Worm (Caenorhabditis elegans) whole organism, L3 larva: ENCODE measurements around the gene mdt-4.
A peak's percentile ranks its signal among the peaks of the same experiment; 100 is the strongest.
"Not testable (repeated sequence)": the region's sequence is repeated elsewhere in the genome, so short reads cannot be mapped to it uniquely, and the experiment has no call there.

ENCODE experiments used
- R02D3.7 ChIP-seq: fragments of 150-350 bp; optimal IDR thresholded peaks from 2 replicates; lab custom pipeline; 2014; ENCODE audit warnings: missing biosample characterization, missing genetic modification characterization
- ZK546.5 ChIP-seq: sonication (generic microtip); optimal IDR thresholded peaks from 2 replicates; lab custom pipeline; 2017; ENCODE audit warnings: missing biosample characterization, missing genetic modification characterization
- aly-2 ChIP-seq: fragments of 150-350 bp; optimal IDR thresholded peaks from 2 replicates; lab custom pipeline; 2014; ENCODE audit warnings: missing biosample characterization, missing genetic modification characterization
- ama-1 ChIP-seq: fragments of 150-350 bp; optimal IDR thresholded peaks from 2 replicates; lab custom pipeline; 2018
- ceh-16 ChIP-seq: sonication (generic microtip); optimal IDR thresholded peaks from 2 replicates; lab custom pipeline; 2017; ENCODE audit warnings: missing biosample characterization, missing genetic modification characterization
- ceh-28 ChIP-seq: fragments of 150-350 bp; optimal IDR thresholded peaks from 2 replicates; lab custom pipeline; 2014; ENCODE audit warnings: missing biosample characterization, missing genetic modification reagents, missing genetic modification characterization
- ceh-82 ChIP-seq: fragments of 150-350 bp; optimal IDR thresholded peaks from 2 replicates; lab custom pipeline; 2014; ENCODE audit warnings: missing biosample characterization, missing genetic modification characterization
- ceh-9 ChIP-seq: sonication (generic microtip); optimal IDR thresholded peaks from 2 replicates; lab custom pipeline; 2018; ENCODE audit warnings: missing biosample characterization, missing genetic modification characterization
- elt-2 ChIP-seq: sonication (generic microtip); optimal IDR thresholded peaks from 2 replicates; lab custom pipeline; 2016; ENCODE audit warnings: missing genetic modification reagents, mild to moderate bottlenecking, missing genetic modification characterization, missing compliant biosample characterization
- elt-3 ChIP-seq, 3 experiments: fragments of 150-350 bp in 1 of 3; sonication (generic microtip) in 2 of 3; optimal IDR thresholded peaks; 2 replicates in 2 of 3; 4 replicates in 1 of 3; lab custom pipeline; 2014 to 2017; ENCODE audit warnings: missing biosample characterization in 3 of 3, missing genetic modification characterization in 3 of 3
- eor-1 ChIP-seq, 2 experiments: fragments of 150-350 bp; optimal IDR thresholded peaks; 2 replicates each; lab custom pipeline; 2014 to 2018; ENCODE audit warnings: missing biosample characterization in 2 of 2, missing genetic modification characterization in 2 of 2
- fkh-2 ChIP-seq: fragments of 150-350 bp; optimal IDR thresholded peaks from 2 replicates; lab custom pipeline; 2014; ENCODE audit warnings: missing biosample characterization, missing genetic modification reagents, missing genetic modification characterization
- fos-1 ChIP-seq: fragments of 150-350 bp; optimal IDR thresholded peaks from 2 replicates; lab custom pipeline; 2014; ENCODE audit warnings: missing biosample characterization, missing genetic modification characterization
- hmg-11 ChIP-seq: sonication (generic microtip); optimal IDR thresholded peaks from 2 replicates; lab custom pipeline; 2016; ENCODE audit warnings: missing genetic modification characterization, missing compliant biosample characterization
- jun-1 ChIP-seq: fragments of 150-350 bp; optimal IDR thresholded peaks from 2 replicates; lab custom pipeline; 2014; ENCODE audit warnings: missing biosample characterization, missing genetic modification reagents, missing genetic modification characterization
- lin-15B ChIP-seq: fragments of 150-350 bp; optimal IDR thresholded peaks from 2 replicates; lab custom pipeline; 2014; ENCODE audit warnings: missing biosample characterization, missing genetic modification characterization
- lin-39 ChIP-seq: fragments of 150-350 bp; optimal IDR thresholded peaks from 2 replicates; lab custom pipeline; 2018; ENCODE audit warnings: missing biosample characterization, missing genetic modification reagents, missing genetic modification characterization
- lsy-12 ChIP-seq: sonication (generic microtip); optimal IDR thresholded peaks from 2 replicates; lab custom pipeline; 2016; ENCODE audit warnings: mild to moderate bottlenecking, missing genetic modification characterization, missing compliant biosample characterization
- mdl-1 ChIP-seq: fragments of 150-350 bp; optimal IDR thresholded peaks from 2 replicates; lab custom pipeline; 2014; ENCODE audit warnings: missing biosample characterization, missing genetic modification characterization
- nfya-1 ChIP-seq: sonication (generic microtip); optimal IDR thresholded peaks from 2 replicates; lab custom pipeline; 2017; ENCODE audit warnings: missing genetic modification characterization, mild to moderate bottlenecking, missing compliant biosample characterization, antibody characterized with exemption, moderate library complexity; ENCODE audit not compliant: insufficient read depth
- nhr-237 ChIP-seq: fragments of 150-350 bp; optimal IDR thresholded peaks from 2 replicates; lab custom pipeline; 2014; ENCODE audit warnings: missing biosample characterization, missing genetic modification characterization
- nhr-25 ChIP-seq: sonication (generic microtip); optimal IDR thresholded peaks from 2 replicates; lab custom pipeline; 2017; ENCODE audit warnings: missing biosample characterization, missing genetic modification characterization
- nhr-28 ChIP-seq: fragments of 150-350 bp; optimal IDR thresholded peaks from 2 replicates; lab custom pipeline; 2014; ENCODE audit warnings: missing biosample characterization, missing genetic modification characterization
- nhr-43 ChIP-seq: sonication (generic microtip); optimal IDR thresholded peaks from 2 replicates; lab custom pipeline; 2016; ENCODE audit warnings: mild to moderate bottlenecking, missing genetic modification characterization, missing compliant biosample characterization; ENCODE audit not compliant: poor library complexity, severe bottlenecking
- pha-4 ChIP-seq: fragments of 150-350 bp; optimal IDR thresholded peaks from 2 replicates; lab custom pipeline; 2014; ENCODE audit warnings: missing biosample characterization, missing genetic modification reagents, missing genetic modification characterization
- pqm-1 ChIP-seq: fragments of 150-350 bp; optimal IDR thresholded peaks from 2 replicates; lab custom pipeline; 2017; ENCODE audit warnings: missing biosample characterization, missing genetic modification characterization, inconsistent platforms
- sea-2 ChIP-seq: fragments of 150-350 bp; sonication (generic microtip); optimal IDR thresholded peaks from 4 replicates; lab custom pipeline; 2014; ENCODE audit warnings: missing biosample characterization, missing genetic modification reagents, missing genetic modification characterization
- skn-1 ChIP-seq: fragments of 150-350 bp; optimal IDR thresholded peaks from 2 replicates; lab custom pipeline; 2014; ENCODE audit warnings: missing biosample characterization, missing genetic modification characterization
- snpc-4 ChIP-seq: fragments of 150-350 bp; optimal IDR thresholded peaks from 2 replicates; lab custom pipeline; 2014; ENCODE audit warnings: missing biosample characterization, missing genetic modification characterization
- tbx-2 ChIP-seq: sonication (generic microtip); optimal IDR thresholded peaks from 2 replicates; lab custom pipeline; 2016; ENCODE audit warnings: mild to moderate bottlenecking, missing genetic modification characterization, missing compliant biosample characterization
- unc-39 ChIP-seq: sonication (generic microtip); optimal IDR thresholded peaks from 4 replicates; lab custom pipeline; 2017; ENCODE audit warnings: missing biosample characterization, missing genetic modification characterization
- unc-62 ChIP-seq: fragments of 150-350 bp; sonication (generic microtip); optimal IDR thresholded peaks from 4 replicates; lab custom pipeline; 2014; ENCODE audit warnings: missing biosample characterization, missing genetic modification reagents, missing genetic modification characterization
- zag-1 ChIP-seq: fragments of 150-350 bp; optimal IDR thresholded peaks from 2 replicates; lab custom pipeline; 2014; ENCODE audit warnings: missing biosample characterization, missing genetic modification characterization

Gene mdt-4

ce11 chrII:4924729-4925128, 19.0 kb downstream of the mdt-4 start:
- TF ChIP-seq nhr-43 (tag; lab: Kevin White, UChicago) (no peak), ZK546.5 (tag; lab: Kevin White, UChicago) (no peak), zag-1 (tag; lab: Kevin White, UChicago) (no peak), nfya-1 (tag; lab: Kevin White, UChicago) (no peak), lin-39 (no peak), jun-1 (tag; lab: Kevin White, UChicago) (no peak), ama-1 (lab: Kevin White, UChicago) (no peak), R02D3.7 (no peak), elt-2 (no peak), snpc-4 (tag; lab: Kevin White, UChicago) (no peak), eor-1 (tag; optimal IDR thresholded peaks at IDR 0.05; lab: Kevin White, UChicago) (no peak), nhr-237 (tag; lab: Kevin White, UChicago) (no peak), fkh-2 (tag; lab: Kevin White, UChicago) (no peak), hmg-11 (tag; lab: Kevin White, UChicago) (no peak)

- TF ChIP-seq eor-1 (tag; optimal IDR thresholded peaks at IDR 0.05; lab: Kevin White, UChicago): no peak
- no peak for TF ChIP-seq ama-1 (lab: Kevin White, UChicago)
- no peak for TF ChIP-seq pha-4 (tag; lab: Kevin White, UChicago)
- no peak for TF ChIP-seq ZK546.5 (tag; lab: Kevin White, UChicago)
- no peak for TF ChIP-seq unc-62 (GFP tag; lab: Kevin White, UChicago)
- TF ChIP-seq nhr-25: peak; percentile 11
- TF ChIP-seq fos-1 (tag; lab: Kevin White, UChicago): no peak
- TF ChIP-seq skn-1 (tag; lab: Kevin White, UChicago): no peak
- TF ChIP-seq lin-15B (tag; lab: Kevin White, UChicago): no peak
- TF ChIP-seq pqm-1 (tag; lab: Kevin White, UChicago): peak; percentile 32
- no peak for TF ChIP-seq elt-3 (tag; optimal IDR thresholded peaks at IDR 0.05; lab: Kevin White, UChicago)
- no peak for TF ChIP-seq ceh-28 (tag; lab: Kevin White, UChicago)
- no peak for TF ChIP-seq mdl-1 (tag; lab: Kevin White, UChicago)
- TF ChIP-seq ceh-9 (tag; lab: Kevin White, UChicago): no peak
- TF ChIP-seq tbx-2 (tag; lab: Kevin White, UChicago): no peak
- TF ChIP-seq elt-2: peak; percentile 80
- TF ChIP-seq unc-39 (tag; lab: Kevin White, UChicago): no peak
- no peak for TF ChIP-seq lsy-12 (tag; lab: Kevin White, UChicago)
- no peak for TF ChIP-seq aly-2 (tag; lab: Kevin White, UChicago)
- TF ChIP-seq lin-39: no peak
- TF ChIP-seq, all 47 proteins: peak for 3
Observed at ce11 chrII:4920608-4921007, 23.1 kb downstream of the mdt-4 start.

- peak; percentile 32 for TF ChIP-seq nhr-25
- TF ChIP-seq R02D3.7: no peak
Observed at ce11 chrII:4918501-4919021, 25.2 kb downstream of the mdt-4 start.

- TF ChIP-seq lsy-12 (tag; lab: Kevin White, UChicago); ZK546.5 (tag; lab: Kevin White, UChicago); unc-62 (GFP tag; lab: Kevin White, UChicago): not testable (repeated sequence)
Observed at ce11 chrII:4916462-4916861, 27.3 kb downstream of the mdt-4 start, which contains the start of gene msp-31. msp-31 (minus strand) TSS chrII:4916562.

ce11 chrII:4915572-4915971, 28.2 kb downstream of the mdt-4 start:
- TF ChIP-seq fos-1 (tag; lab: Kevin White, UChicago) (no peak), hmg-11 (tag; lab: Kevin White, UChicago) (no peak), unc-39 (tag; lab: Kevin White, UChicago) (no peak), sea-2 (no peak), ceh-16 (tag; lab: Kevin White, UChicago) (no peak), ZK546.5 (tag; lab: Kevin White, UChicago) (no peak), lsy-12 (tag; lab: Kevin White, UChicago) (no peak), nhr-28 (tag; lab: Kevin White, UChicago) (no peak), nhr-237 (tag; lab: Kevin White, UChicago) (no peak), ceh-82 (tag; lab: Kevin White, UChicago) (no peak), nhr-25 (no peak), ceh-28 (tag; lab: Kevin White, UChicago) (no peak)
